Worm (Caenorhabditis elegans) whole organism, L4 larva: ENCODE data around the gene C03B1.17.
A peak's percentile ranks its signal among the peaks of the same experiment; 100 is the strongest.

Experiments
- F44E2.7 ChIP-seq: fragments of 200-800 bp; sonication (Bioruptor generic); IDR thresholded peaks from 2 replicates; pipeline ENCODE4 v2.1.2; 2022; ENCODE audit warnings: missing genetic modification characterization, missing compliant biosample characterization
- R02D3.7 ChIP-seq: fragments of 150-350 bp; sonication (generic microtip); optimal IDR thresholded peaks from 3 replicates; lab custom pipeline; 2014; ENCODE audit warnings: missing biosample characterization, missing genetic modification characterization
- Y105C5A.15 ChIP-seq: fragments of 200-800 bp; sonication (Bioruptor generic); IDR thresholded peaks from 2 replicates; pipeline ENCODE4 v1.3.6; 2022; ENCODE audit warnings: missing genetic modification characterization, missing compliant biosample characterization
- Y75B8A.6 ChIP-seq: fragments of 200-800 bp; sonication (Bioruptor generic); IDR thresholded peaks from 2 replicates; pipeline ENCODE4 v1.3.6; 2022; ENCODE audit warnings: missing genetic modification reagents, missing genetic modification characterization, missing compliant biosample characterization
- aha-1 ChIP-seq: fragments of 150-350 bp; peaks from one replicate; lab custom pipeline; 2014; ENCODE audit warnings: missing biosample characterization, missing genetic modification characterization
- attf-4 ChIP-seq: sonication (generic microtip); optimal IDR thresholded peaks from 3 replicates; lab custom pipeline; 2017; ENCODE audit warnings: missing biosample characterization, missing genetic modification characterization
- ceh-32 ChIP-seq: sonication (generic microtip); optimal IDR thresholded peaks from 2 replicates; lab custom pipeline; 2016; ENCODE audit warnings: mild to moderate bottlenecking, missing genetic modification characterization, missing compliant biosample characterization; ENCODE audit not compliant: poor library complexity
- ces-1 ChIP-seq: fragments of 150-350 bp; sonication (generic microtip); optimal IDR thresholded peaks from 4 replicates; lab custom pipeline; 2014; ENCODE audit warnings: missing biosample characterization, missing genetic modification reagents, missing genetic modification characterization
- daf-12 ChIP-seq: fragments of 150-350 bp; optimal IDR thresholded peaks from 2 replicates; lab custom pipeline; 2014; ENCODE audit warnings: missing biosample characterization, missing genetic modification reagents, missing genetic modification characterization
- daf-16 ChIP-seq, 3 experiments: sonication (generic microtip); optimal IDR thresholded peaks; 2 replicates each; lab custom pipeline; 2016 to 2017; ENCODE audit warnings: missing genetic modification characterization in 3 of 3, missing genetic modification reagents in 3 of 3, mild to moderate bottlenecking in 2 of 3, missing compliant biosample characterization in 2 of 3, missing biosample characterization in 1 of 3, moderate library complexity in 1 of 3
- dmd-6 ChIP-seq: fragments of 200-800 bp; sonication (Bioruptor generic); IDR thresholded peaks from 2 replicates; pipeline ENCODE4 v1.3.6; 2022; ENCODE audit warnings: missing genetic modification reagents, missing genetic modification characterization, missing compliant biosample characterization
- dmd-9 ChIP-seq: fragments of 200-800 bp; sonication (Bioruptor generic); IDR thresholded peaks from 2 replicates; pipeline ENCODE4 v1.3.6; 2022; ENCODE audit warnings: missing genetic modification reagents, missing genetic modification characterization, missing compliant biosample characterization
- duxl-1 ChIP-seq: sonication (generic microtip); optimal IDR thresholded peaks from 2 replicates; lab custom pipeline; 2016; ENCODE audit warnings: mild to moderate bottlenecking, missing genetic modification characterization, moderate library complexity, missing compliant biosample characterization; ENCODE audit not compliant: poor library complexity
- dve-1 ChIP-seq: sonication (generic microtip); optimal IDR thresholded peaks from 2 replicates; lab custom pipeline; 2017; ENCODE audit warnings: antibody characterized with exemption, mild to moderate bottlenecking, missing genetic modification characterization, missing compliant biosample characterization; ENCODE audit not compliant: insufficient read depth
- hif-1 ChIP-seq, 2 experiments: sonication (generic microtip); optimal IDR thresholded peaks; 2 replicates each; lab custom pipeline; 2016 to 2017; ENCODE audit warnings: missing compliant biosample characterization in 2 of 2, missing genetic modification characterization in 2 of 2, missing genetic modification reagents in 2 of 2, missing genotype in 2 of 2, mild to moderate bottlenecking in 1 of 2
- hlh-11 ChIP-seq: fragments of 200-800 bp; sonication (Bioruptor generic); optimal IDR thresholded peaks from 2 replicates; lab custom pipeline; 2018; ENCODE audit warnings: mild to moderate bottlenecking, missing genetic modification characterization, missing compliant biosample characterization
- lin-13 ChIP-seq: fragments of 150-350 bp; optimal IDR thresholded peaks from 2 replicates; lab custom pipeline; 2014; ENCODE audit warnings: missing biosample characterization, missing genetic modification reagents, missing genetic modification characterization
- lin-29 ChIP-seq: fragments of 200-800 bp; sonication (Bioruptor generic); IDR thresholded peaks from 2 replicates; pipeline ENCODE4 v1.3.6; 2022; ENCODE audit warnings: missing genetic modification reagents, missing genetic modification characterization, missing compliant biosample characterization
- lsy-2 ChIP-seq, 2 experiments: fragments of 150-350 bp in 1 of 2; sonication (generic microtip) in 1 of 2; optimal IDR thresholded peaks; 2 replicates each; lab custom pipeline; 2014 to 2017; ENCODE audit warnings: missing biosample characterization in 2 of 2, missing genetic modification characterization in 2 of 2
- mdt-29 ChIP-seq: fragments of 200-800 bp; sonication (Bioruptor generic); IDR thresholded peaks from 2 replicates; pipeline ENCODE4 v1.3.6; 2022; ENCODE audit warnings: missing genetic modification reagents, missing genetic modification characterization, missing compliant biosample characterization
- mes-2 ChIP-seq: sonication (generic microtip); optimal IDR thresholded peaks from 2 replicates; lab custom pipeline; 2016; ENCODE audit warnings: missing genotype, mild to moderate bottlenecking, missing genetic modification characterization, missing compliant biosample characterization; ENCODE audit not compliant: poor library complexity, severe bottlenecking
- mxl-3 ChIP-seq: fragments of 200-800 bp; sonication (Bioruptor generic); optimal IDR thresholded peaks from 2 replicates; lab custom pipeline; 2018; ENCODE audit warnings: mild to moderate bottlenecking, missing genetic modification characterization, missing compliant biosample characterization
- nhr-11 ChIP-seq: fragments of 150-350 bp; optimal IDR thresholded peaks from 2 replicates; lab custom pipeline; 2014; ENCODE audit warnings: missing biosample characterization, missing genetic modification characterization
- nhr-111 ChIP-seq: fragments of 200-800 bp; sonication (Bioruptor generic); optimal IDR thresholded peaks from 2 replicates; lab custom pipeline; 2018; ENCODE audit warnings: mild to moderate bottlenecking, missing genetic modification characterization, missing compliant biosample characterization
- nhr-28 ChIP-seq: fragments of 150-350 bp; optimal IDR thresholded peaks from 2 replicates; lab custom pipeline; 2014; ENCODE audit warnings: missing biosample characterization, missing genetic modification characterization
- pqm-1 ChIP-seq: sonication (generic microtip); optimal IDR thresholded peaks from 2 replicates; lab custom pipeline; 2017; ENCODE audit warnings: missing biosample characterization, missing genetic modification characterization
- sdz-12 ChIP-seq: fragments of 200-800 bp; sonication (Bioruptor generic); optimal IDR thresholded peaks from 2 replicates; lab custom pipeline; 2018; ENCODE audit warnings: mild to moderate bottlenecking, missing genetic modification characterization, missing compliant biosample characterization
- set-16 ChIP-seq: fragments of 200-800 bp; sonication (Bioruptor generic); IDR thresholded peaks from 2 replicates; pipeline ENCODE4 v1.3.6; 2022; ENCODE audit warnings: missing genetic modification reagents, missing genetic modification characterization, missing compliant biosample characterization
- skn-1 ChIP-seq: fragments of 150-350 bp; optimal IDR thresholded peaks from 2 replicates; lab custom pipeline; 2014; ENCODE audit warnings: missing biosample characterization, missing genetic modification characterization
- snpc-1.2 ChIP-seq: fragments of 200-800 bp; sonication (Bioruptor generic); IDR thresholded peaks from 2 replicates; pipeline ENCODE4 v1.3.6; 2022; ENCODE audit warnings: missing genetic modification reagents, missing genetic modification characterization, missing compliant biosample characterization
- unc-130 ChIP-seq: sonication (generic microtip); optimal IDR thresholded peaks from 2 replicates; lab custom pipeline; 2016; ENCODE audit warnings: missing genetic modification reagents, missing genetic modification characterization, missing compliant biosample characterization
- unc-62 ChIP-seq, 3 experiments: fragments of 150-350 bp in 1 of 3; sonication (generic microtip); optimal IDR thresholded peaks in 2 of 3; peaks in 1 of 3; 1 replicate in 1 of 3; 2 replicates in 2 of 3; lab custom pipeline; 2014 to 2017; ENCODE audit warnings: missing biosample characterization in 3 of 3, missing genetic modification characterization in 3 of 3, missing genetic modification reagents in 3 of 3, missing genotype in 1 of 3
- zfp-3 ChIP-seq: fragments of 200-800 bp; sonication (Bioruptor generic); conservative IDR thresholded peaks from 2 replicates; pipeline ENCODE4 v1.3.6; 2022; ENCODE audit warnings: missing genetic modification reagents, missing genetic modification characterization, missing compliant biosample characterization
- zip-11 ChIP-seq: fragments of 200-800 bp; sonication (Bioruptor generic); IDR thresholded peaks from 2 replicates; pipeline ENCODE4 v1.3.6; 2022; ENCODE audit warnings: missing genetic modification characterization, missing compliant biosample characterization
- ztf-11 ChIP-seq: fragments of 150-350 bp; optimal IDR thresholded peaks from 2 replicates; lab custom pipeline; 2014; ENCODE audit warnings: missing biosample characterization, missing genetic modification characterization

C03B1.17 gene

ce11 chrX:6391491-6391890 is 18.0 kb downstream of the C03B1.17 start, which contains the start of gene igcm-2 (continued):
- TF ChIP-seq duxl-1 (tag; lab: Kevin White, UChicago): no peak

- TF ChIP-seq sdz-12 (GFP tag; lab: Kevin White, UChicago) (no peak), unc-62 (GFP tag; optimal IDR thresholded peaks at IDR 0.05 in 1 of 2; lab: Kevin White, UChicago) (peak in 1 of 2 experiments; percentile 3), unc-62 (tag; optimal IDR thresholded peaks at IDR 0.05; lab: Kevin White, UChicago) (no peak), nhr-11 (peak; percentile 27), aha-1 (tag; lab: Kevin White, UChicago) (peak; percentile 75)
Measured at ce11 chrX:6399450-6399849, 26.0 kb downstream of the C03B1.17 start.

ce11 chrX:6403122-6403521 is 29.7 kb downstream of the C03B1.17 start, which contains the start of gene glt-4:
Gene glt-4, plus strand, starts transcription at chrX:6403422.
- TF ChIP-seq dmd-9 (GFP tag; lab: Robert Waterston, UW): no peak

- TF ChIP-seq nhr-111 (GFP tag; lab: Kevin White, UChicago) (no peak), aha-1 (tag; lab: Kevin White, UChicago) (peak; percentile 91)
Measured at ce11 chrX:6405905-6406304, 32.5 kb downstream of the C03B1.17 start.

- TF ChIP-seq snpc-1.2 (GFP tag; lab: Robert Waterston, UW) (no peak), R02D3.7 (tag; lab: Kevin White, UChicago) (no peak), daf-16 (GFP tag; optimal IDR thresholded peaks at IDR 0.05; lab: Kevin White, UChicago) (no peak), daf-16 (tag; optimal IDR thresholded peaks at IDR 0.05; lab: Kevin White, UChicago) (peak; percentile 33)
Measured at ce11 chrX:6407805-6408204, 34.4 kb downstream of the C03B1.17 start.

ce11 chrX:6408286-6408685 is 34.8 kb downstream of the C03B1.17 start:
- TF ChIP-seq mdt-29 (GFP tag; lab: Robert Waterston, UW): no peak
- no peak for TF ChIP-seq mxl-3 (GFP tag; lab: Kevin White, UChicago)
- peak; percentile 1 for TF ChIP-seq nhr-28
- peak; percentile 76 for TF ChIP-seq pqm-1 (tag; lab: Kevin White, UChicago)
- no peak for TF ChIP-seq ces-1 (GFP tag; lab: Kevin White, UChicago)
- TF ChIP-seq F44E2.7 (GFP tag; lab: Robert Waterston, UW): no peak

- no peak for TF ChIP-seq lin-13
- no peak for TF ChIP-seq skn-1
- no peak for TF ChIP-seq mes-2 (tag; lab: Kevin White, UChicago)
- peak; percentile 73 for TF ChIP-seq set-16 (GFP tag; lab: Robert Waterston, UW)
- no peak for TF ChIP-seq dmd-6
- TF ChIP-seq Y75B8A.6 (GFP tag; lab: Robert Waterston, UW): no peak
- TF ChIP-seq lsy-2 (tag; optimal IDR thresholded peaks at IDR 0.05; lab: Kevin White, UChicago): no peak
- no peak for TF ChIP-seq lin-29
Measured at ce11 chrX:6408713-6409112, 35.3 kb downstream of the C03B1.17 start.

- TF ChIP-seq attf-4 (no peak), zfp-3 (no peak), unc-130 (GFP tag; lab: Kevin White, UChicago) (no peak), hlh-11 (tag; lab: Kevin White, UChicago) (peak; percentile 74), daf-16 (GFP tag; optimal IDR thresholded peaks at IDR 0.05; lab: Kevin White, UChicago) (peak in 1 of 2 experiments; percentile 93), daf-16 (tag; optimal IDR thresholded peaks at IDR 0.05; lab: Kevin White, UChicago) (no peak), nhr-11 (peak; percentile 60), daf-12 (tag; lab: Kevin White, UChicago) (no peak), dve-1 (no peak), dmd-6 (peak; percentile 12; the same call in 1 of the 2 replicates), zip-11 (no peak), ceh-32 (tag; lab: Kevin White, UChicago) (no peak), mxl-3 (GFP tag; lab: Kevin White, UChicago) (peak; percentile 12), Y105C5A.15 (no peak), skn-1 (no peak), ztf-11 (tag; lab: Kevin White, UChicago) (no peak), hif-1 (tag; optimal IDR thresholded peaks at IDR 0.05; lab: Kevin White, UChicago) (no peak)
Measured at ce11 chrX:6410177-6410765, 36.8 kb downstream of the C03B1.17 start, which contains the start of gene mup-2. Gene mup-2, minus strand, starts transcription at chrX:6410227.
